Worm (Caenorhabditis elegans): ENCODE measurements around the gene K02F6.8.
"Not testable (repeated sequence)": the region's sequence is repeated elsewhere in the genome, so short reads cannot be mapped to it uniquely, and the experiment has no call there.

ce11 chrII:2553662-2554061 lies 18.8 kb upstream of the K02F6.8 start, which contains the start of gene K02F6.1:
- not testable (repeated sequence) for TF ChIP-seq R02D3.7 (tag; optimal IDR thresholded peaks at IDR 0.05); ztf-11 (tag; optimal IDR thresholded peaks at IDR 0.05); lin-13 (GFP tag; optimal IDR thresholded peaks at IDR 0.05); ZK546.5 (tag; optimal IDR thresholded peaks at IDR 0.05); aly-2 (tag; optimal IDR thresholded peaks at IDR 0.05); fos-1 (tag; optimal IDR thresholded peaks at IDR 0.05); dmd-4 (tag; optimal IDR thresholded peaks at IDR 0.05); nhr-12 (tag; optimal IDR thresholded peaks at IDR 0.05)

Measured in whole organism, L2 larva.